Fruit fly (Drosophila melanogaster): ENCODE measurements around the gene CG18094.

The CG18094 gene

dm6 chr2L:19444734-19445140 lies 45.3 kb upstream of the CG18094 start, which contains the start of gene Hs2st (continued):
- TF ChIP-seq Ets97D (GFP tag; optimal IDR thresholded peaks at IDR 0.05) (peak; percentile 89), dysf (GFP tag; IDR thresholded peaks at IDR 0.05) (peak; percentile 94), nom (GFP tag; optimal IDR thresholded peaks at IDR 0.05) (peak; percentile 80), ewg (GFP tag; optimal IDR thresholded peaks at IDR 0.05) (peak; percentile 82), psq (GFP tag; optimal IDR thresholded peaks at IDR 0.05) (peak; percentile 83), Optix (GFP tag; IDR thresholded peaks at IDR 0.05) (peak; percentile 90), sug (tag; optimal IDR thresholded peaks at IDR 0.05) (peak; percentile 94), CG18011 (GFP tag; optimal IDR thresholded peaks at IDR 0.05) (peak; percentile 86), Gsc (GFP tag; IDR thresholded peaks at IDR 0.05) (peak; percentile 87), so (GFP tag; IDR thresholded peaks at IDR 0.05) (peak; percentile 89; the same call in 1 of the 3 replicates), CG17361 (GFP tag; IDR thresholded peaks at IDR 0.05) (peak; percentile 95), CTCF (GFP tag; optimal IDR thresholded peaks at IDR 0.05) (peak; percentile 28), CG10959 (GFP tag; IDR thresholded peaks at IDR 0.05) (peak; percentile 86), CG6791 (GFP tag; IDR thresholded peaks at IDR 0.05; ENCODE audit: partially characterized antibody) (no peak), ac (GFP tag; optimal IDR thresholded peaks at IDR 0.05) (peak; percentile 59), slou (GFP tag; optimal IDR thresholded peaks at IDR 0.05) (peak; percentile 93), exex (tag; optimal IDR thresholded peaks at IDR 0.05) (peak; percentile 57), repo (GFP tag; optimal IDR thresholded peaks at IDR 0.05) (peak; percentile 89), CG10321 (GFP tag; IDR thresholded peaks at IDR 0.05) (peak; percentile 57; the same call in 1 of the 2 replicates), Chrac-16 (GFP tag; optimal IDR thresholded peaks at IDR 0.05) (peak; percentile 97), CG9609 (GFP tag; optimal IDR thresholded peaks at IDR 0.05) (peak; percentile 96), row (GFP tag; IDR thresholded peaks at IDR 0.05) (peak; percentile 98), Oli (tag; optimal IDR thresholded peaks at IDR 0.05) (peak; percentile 85), CG17912 (GFP tag; optimal IDR thresholded peaks at IDR 0.05) (peak; percentile 57), CG18619 (GFP tag; optimal IDR thresholded peaks at IDR 0.05) (peak; percentile 90), pho (GFP tag; optimal IDR thresholded peaks at IDR 0.05) (peak; percentile 96), cwo (GFP tag; optimal IDR thresholded peaks at IDR 0.05) (peak; percentile 75), CG11695 (GFP tag; IDR thresholded peaks at IDR 0.05) (peak; percentile 82), CG7357 (GFP tag; IDR thresholded peaks at IDR 0.05) (peak; percentile 87), CG15073 (GFP tag; optimal IDR thresholded peaks at IDR 0.05) (peak; percentile 80), fru (optimal IDR thresholded peaks at IDR 0.05) (no peak), al (GFP tag; IDR thresholded peaks at IDR 0.05) (peak; percentile 95), toy (GFP tag; IDR thresholded peaks at IDR 0.05) (peak; percentile 45; the same call in 1 of the 2 replicates), CG1647 (GFP tag; optimal IDR thresholded peaks at IDR 0.05) (peak; percentile 92), CG2712 (tag; optimal IDR thresholded peaks at IDR 0.05) (peak; percentile 92), Atf-2 (GFP tag; optimal IDR thresholded peaks at IDR 0.05) (peak; percentile 96), CG1602 (GFP tag; optimal IDR thresholded peaks at IDR 0.05) (peak; percentile 95), Hmr (GFP tag; optimal IDR thresholded peaks at IDR 0.05) (peak; percentile 95), Hand (GFP tag; optimal IDR thresholded peaks at IDR 0.05) (peak; percentile 41), CG13123 (GFP tag; optimal IDR thresholded peaks at IDR 0.05) (peak; percentile 90), CG30431 (GFP tag; optimal IDR thresholded peaks at IDR 0.05) (peak; percentile 89), Hr3 (GFP tag; optimal IDR thresholded peaks at IDR 0.05) (peak; percentile 97), ara (GFP tag; IDR thresholded peaks at IDR 0.05) (peak; percentile 86), CG4282 (GFP tag; optimal IDR thresholded peaks at IDR 0.05) (peak; percentile 88), trem (tag; optimal IDR thresholded peaks at IDR 0.05) (peak; percentile 83), Scr (GFP tag; IDR thresholded peaks at IDR 0.05; ENCODE audit: partially characterized antibody) (peak; percentile 59), CG18764 (GFP tag; optimal IDR thresholded peaks at IDR 0.05) (peak; percentile 89), jing (GFP tag; optimal IDR thresholded peaks at IDR 0.05) (peak; percentile 74), zf30C (GFP tag; optimal IDR thresholded peaks at IDR 0.05) (no peak), Fer2 (tag; optimal IDR thresholded peaks at IDR 0.05) (peak; percentile 85), Mes4 (GFP tag; optimal IDR thresholded peaks at IDR 0.05) (peak; percentile 83), vfl (GFP tag; optimal IDR thresholded peaks at IDR 0.05) (peak; percentile 95), Tbp (GFP tag; optimal IDR thresholded peaks at IDR 0.05) (peak; percentile 65)
